Worm (Caenorhabditis elegans): ENCODE data around the gene T25D1.3.

DNA sequence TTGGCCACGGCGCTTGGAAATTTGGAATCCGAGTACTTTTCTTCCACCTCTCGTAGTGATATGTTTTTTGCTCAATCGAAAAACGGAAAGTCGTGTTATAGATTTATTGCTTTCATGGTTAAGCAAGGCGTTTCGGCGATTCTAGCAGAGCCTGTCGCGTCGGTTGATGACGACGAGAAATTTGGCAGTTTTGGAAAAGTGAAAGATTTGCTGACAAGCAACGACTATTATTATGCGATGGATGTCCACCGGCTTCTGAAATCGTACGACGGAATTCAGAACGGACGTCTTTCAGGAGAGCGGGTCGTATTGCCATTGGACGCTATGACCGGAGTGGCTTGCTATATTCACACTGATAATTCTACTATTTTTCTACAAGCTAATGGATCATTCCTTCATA is 13.3 kb downstream of the T25D1.3 start:
- no peak for TF ChIP-seq repo-1 (tag; optimal IDR thresholded peaks at IDR 0.05)
- TF ChIP-seq pha-4 (tag; optimal IDR thresholded peaks at IDR 0.05): no peak
- no peak for TF ChIP-seq nfyb-1 (GFP tag; IDR thresholded peaks at IDR 0.05)
- no peak for TF ChIP-seq ama-1 (optimal IDR thresholded peaks at IDR 0.05)
- no peak for TF ChIP-seq ama-1 (GFP tag; optimal IDR thresholded peaks at IDR 0.05)
- TF ChIP-seq unc-62 (GFP tag; optimal IDR thresholded peaks at IDR 0.05): no peak
- no peak for TF ChIP-seq lin-54 (GFP tag; optimal IDR thresholded peaks at IDR 0.05)
